Fruit fly (Drosophila melanogaster) whole organism, embryonic: ENCODE results near the gene mts.

Experiments
- Aef1 ChIP-seq: fragments of 200-800 bp; sonication (Bioruptor generic); IDR thresholded peaks from 3 replicates; pipeline ENCODE4 v1.3.6; 2022; ENCODE audit warnings: missing biosample characterization, missing genetic modification characterization
- Asciz ChIP-seq: fragments of 200-800 bp; sonication (Bioruptor generic); optimal IDR thresholded peaks from 2 replicates; lab custom pipeline; 2017; ENCODE audit warnings: missing biosample characterization, mild to moderate bottlenecking, missing genetic modification characterization, missing genetic modification reagents
- BEAF-32 ChIP-seq: fragments of 200-800 bp; sonication (Bioruptor generic); optimal IDR thresholded peaks from 3 replicates; lab custom pipeline; 2017; ENCODE audit warnings: missing biosample characterization, missing genetic modification characterization, mild to moderate bottlenecking, moderate library complexity, missing genetic modification reagents
- CG10267 ChIP-seq: fragments of 200-800 bp; sonication (Bioruptor generic); optimal IDR thresholded peaks from 2 replicates; lab custom pipeline; 2018; ENCODE audit warnings: missing biosample characterization, mild to moderate bottlenecking, missing genetic modification characterization, moderate library complexity
- CG11093 ChIP-seq: fragments of 200-800 bp; sonication (Bioruptor generic); IDR thresholded peaks from 3 replicates; pipeline ENCODE4 v1.3.6; 2022; ENCODE audit warnings: missing biosample characterization, missing genetic modification characterization
- CG12236 ChIP-seq: fragments of 200-800 bp; sonication (Bioruptor generic); optimal IDR thresholded peaks from 2 replicates; lab custom pipeline; 2016; ENCODE audit warnings: missing biosample characterization, missing genetic modification characterization
- CG13424 ChIP-seq: fragments of 200-800 bp; sonication (Bioruptor generic); optimal IDR thresholded peaks from 2 replicates; lab custom pipeline; 2019; ENCODE audit warnings: missing biosample characterization, mild to moderate bottlenecking, missing genetic modification characterization, moderate library complexity
- CG14014 ChIP-seq: fragments of 200-800 bp; sonication (Bioruptor generic); IDR thresholded peaks from 2 replicates; pipeline ENCODE4 v1.3.6; 2022; ENCODE audit warnings: missing biosample characterization, missing genetic modification characterization
- CG14667 ChIP-seq: fragments of 200-800 bp; sonication (Bioruptor generic); IDR thresholded peaks from 2 replicates; pipeline ENCODE4 v1.3.6; 2022; ENCODE audit warnings: missing biosample characterization, missing genetic modification characterization
- CG15073 ChIP-seq: fragments of 200-800 bp; sonication (Bioruptor generic); optimal IDR thresholded peaks from 2 replicates; lab custom pipeline; 2016; ENCODE audit warnings: missing biosample characterization, missing genetic modification characterization
- CG15479 ChIP-seq: fragments of 200-800 bp; sonication (Bioruptor generic); optimal IDR thresholded peaks from 3 replicates; lab custom pipeline; 2019; ENCODE audit warnings: missing biosample characterization, mild to moderate bottlenecking, missing genetic modification characterization, moderate library complexity
- CG1602 ChIP-seq: fragments of 200-800 bp; sonication (Bioruptor generic); optimal IDR thresholded peaks from 3 replicates; lab custom pipeline; 2016; ENCODE audit warnings: missing biosample characterization, missing genetic modification characterization
- CG17912 ChIP-seq: fragments of 200-800 bp; sonication (Bioruptor generic); optimal IDR thresholded peaks from 2 replicates; lab custom pipeline; 2018; ENCODE audit warnings: missing biosample characterization, mild to moderate bottlenecking, missing genetic modification characterization
- CG1792 ChIP-seq: fragments of 200-800 bp; sonication (Bioruptor generic); optimal IDR thresholded peaks from 2 replicates; lab custom pipeline; 2016; ENCODE audit warnings: missing biosample characterization, missing genetic modification characterization
- CG18476 ChIP-seq: fragments of 200-800 bp; sonication (Bioruptor generic); optimal IDR thresholded peaks from 2 replicates; lab custom pipeline; 2016; ENCODE audit warnings: missing biosample characterization, mild to moderate bottlenecking, missing genetic modification characterization
- CG3995 ChIP-seq: fragments of 200-800 bp; sonication (Bioruptor generic); optimal IDR thresholded peaks from 3 replicates; lab custom pipeline; 2016; ENCODE audit warnings: missing biosample characterization, missing genetic modification characterization
- CG5953 ChIP-seq: fragments of 200-800 bp; sonication (Bioruptor generic); IDR thresholded peaks from 2 replicates; pipeline ENCODE4 v1.3.6; 2022; ENCODE audit warnings: missing biosample characterization, missing genetic modification characterization
- CG6813 ChIP-seq: fragments of 200-800 bp; sonication (Bioruptor generic); optimal IDR thresholded peaks from 2 replicates; lab custom pipeline; 2017; ENCODE audit warnings: missing biosample characterization, missing genetic modification characterization, mild to moderate bottlenecking, moderate library complexity, missing genetic modification reagents
- CG7745 ChIP-seq: fragments of 200-800 bp; sonication (Bioruptor generic); optimal IDR thresholded peaks from 2 replicates; lab custom pipeline; 2018; ENCODE audit warnings: missing biosample characterization, mild to moderate bottlenecking, missing genetic modification characterization, moderate library complexity
- CG7928 ChIP-seq: fragments of 200-800 bp; sonication (Bioruptor generic); optimal IDR thresholded peaks from 2 replicates; lab custom pipeline; 2017; ENCODE audit warnings: missing biosample characterization, mild to moderate bottlenecking, missing genetic modification characterization
- CG9609 ChIP-seq: fragments of 200-800 bp; sonication (Bioruptor generic); optimal IDR thresholded peaks from 3 replicates; lab custom pipeline; 2016; ENCODE audit warnings: missing biosample characterization, missing genetic modification characterization
- D ChIP-seq, 2 experiments: fragments of 200-800 bp in 1 of 2; fragments of >200 bp in 1 of 2; sonication (Bioruptor generic) in 1 of 2; optimal IDR thresholded peaks; 2 replicates in 1 of 2; 3 replicates in 1 of 2; lab custom pipeline; 2017; ENCODE audit warnings: mild to moderate bottlenecking in 1 of 2, missing biosample characterization in 1 of 2, missing genetic modification characterization in 1 of 2, missing genetic modification reagents in 1 of 2
- E2f2 ChIP-seq: fragments of 200-800 bp; sonication (Bioruptor generic); IDR thresholded peaks from 2 replicates; pipeline ENCODE4 v1.3.6; 2022; ENCODE audit warnings: missing biosample characterization, missing genetic modification characterization
- GATAe ChIP-seq: fragments of 200-800 bp; sonication (Bioruptor generic); conservative IDR thresholded peaks from 2 replicates; pipeline ENCODE4 v1.3.6; 2022; ENCODE audit warnings: missing biosample characterization, missing genetic modification characterization
- H15 ChIP-seq: fragments of 200-800 bp; sonication (Bioruptor generic); IDR thresholded peaks from 3 replicates; pipeline ENCODE4 v1.3.6; 2022; ENCODE audit warnings: missing biosample characterization, missing genetic modification characterization
- Hey ChIP-seq: fragments of 200-800 bp; sonication (Bioruptor generic); optimal IDR thresholded peaks from 3 replicates; lab custom pipeline; 2018; ENCODE audit warnings: missing biosample characterization, mild to moderate bottlenecking, missing genetic modification characterization
- Mad ChIP-seq: fragments of 200-800 bp; sonication (Bioruptor generic); optimal IDR thresholded peaks from 2 replicates; lab custom pipeline; 2016; ENCODE audit warnings: missing biosample characterization, missing genetic modification characterization
- Max ChIP-seq: fragments of 200-800 bp; sonication (Bioruptor generic); optimal IDR thresholded peaks from 2 replicates; lab custom pipeline; 2016; ENCODE audit warnings: missing biosample characterization, mild to moderate bottlenecking, missing genetic modification characterization
- NFAT ChIP-seq: fragments of 200-800 bp; sonication (Bioruptor generic); IDR thresholded peaks from 2 replicates; pipeline ENCODE4 v1.3.6; 2022; ENCODE audit warnings: missing biosample characterization, missing genetic modification characterization
- Neu2 ChIP-seq: fragments of 200-800 bp; sonication (Bioruptor generic); optimal IDR thresholded peaks from 3 replicates; lab custom pipeline; 2016; ENCODE audit warnings: missing biosample characterization, missing genetic modification characterization, borderline replicate concordance
- ap ChIP-seq: fragments of 200-800 bp; sonication (Bioruptor generic); IDR thresholded peaks from 2 replicates; pipeline ENCODE4 v1.3.6; 2022; ENCODE audit warnings: missing biosample characterization, missing genetic modification characterization
- bigmax ChIP-seq: fragments of 200-800 bp; sonication (Bioruptor generic); optimal IDR thresholded peaks from 2 replicates; lab custom pipeline; 2018; ENCODE audit warnings: missing biosample characterization, mild to moderate bottlenecking, missing genetic modification characterization
- cad ChIP-seq: fragments of >200 bp; optimal IDR thresholded peaks from 2 replicates; lab custom pipeline; 2017; ENCODE audit warnings: missing biosample characterization, missing genetic modification characterization
- cas ChIP-seq: fragments of 200-800 bp; sonication (Bioruptor generic); IDR thresholded peaks from 2 replicates; pipeline ENCODE4 v1.3.6; 2022; ENCODE audit warnings: missing biosample characterization, missing genetic modification characterization
- chn ChIP-seq: fragments of 200-800 bp; sonication (Bioruptor generic); optimal IDR thresholded peaks from 2 replicates; lab custom pipeline; 2016; ENCODE audit warnings: missing biosample characterization, missing genetic modification characterization
- crol ChIP-seq: fragments of 200-800 bp; sonication (Bioruptor generic); IDR thresholded peaks from 2 replicates; pipeline ENCODE4 v1.3.6; 2022; ENCODE audit warnings: missing biosample characterization, missing genetic modification characterization
- dpn ChIP-seq, 2 experiments: fragments of 200-800 bp; sonication (Bioruptor generic); optimal IDR thresholded peaks; 3 replicates each; lab custom pipeline; 2016; ENCODE audit warnings: missing biosample characterization in 2 of 2, missing genetic modification characterization in 2 of 2
- fd3F ChIP-seq: fragments of 200-800 bp; sonication (Bioruptor generic); optimal IDR thresholded peaks from 2 replicates; lab custom pipeline; 2018; ENCODE audit warnings: missing biosample characterization, mild to moderate bottlenecking, missing genetic modification characterization, moderate library complexity
- hbn ChIP-seq: fragments of 200-800 bp; sonication (Bioruptor generic); IDR thresholded peaks from 2 replicates; pipeline ENCODE4 v1.3.6; 2022; ENCODE audit warnings: missing biosample characterization, missing genetic modification characterization; ENCODE audit not compliant: partially characterized antibody
- lab ChIP-seq: fragments of 200-800 bp; sonication (Bioruptor generic); optimal IDR thresholded peaks from 3 replicates; lab custom pipeline; 2017; ENCODE audit warnings: missing biosample characterization, missing genetic modification characterization, mild to moderate bottlenecking, moderate library complexity, missing genetic modification reagents
- lola ChIP-seq, 3 experiments: fragments of >200 bp in 2 of 3; fragments of 200-800 bp in 1 of 3; sonication (Bioruptor generic) in 1 of 3; optimal IDR thresholded peaks; 2 replicates each; lab custom pipeline; 2017 to 2019; ENCODE audit warnings: missing biosample characterization in 3 of 3, missing genetic modification characterization in 3 of 3, mild to moderate bottlenecking in 1 of 3, moderate library complexity in 1 of 3
- mld ChIP-seq: fragments of 200-800 bp; sonication (Bioruptor generic); IDR thresholded peaks from 3 replicates; pipeline ENCODE4 v1.3.6; 2022; ENCODE audit warnings: missing biosample characterization, missing genetic modification characterization; ENCODE audit not compliant: partially characterized antibody
- pum ChIP-seq: fragments of 200-800 bp; sonication (Bioruptor generic); optimal IDR thresholded peaks from 2 replicates; lab custom pipeline; 2016; ENCODE audit warnings: missing biosample characterization, missing genetic modification characterization
- run ChIP-seq: fragments of 200-800 bp; sonication (Bioruptor generic); optimal IDR thresholded peaks from 3 replicates; lab custom pipeline; 2018; ENCODE audit warnings: missing biosample characterization, mild to moderate bottlenecking, missing genetic modification characterization
- stc ChIP-seq: fragments of 200-800 bp; sonication (Bioruptor generic); IDR thresholded peaks from 2 replicates; pipeline ENCODE4 v1.3.6; 2022; ENCODE audit warnings: missing biosample characterization, missing genetic modification characterization
- tgo ChIP-seq: fragments of 200-800 bp; sonication (Bioruptor generic); IDR thresholded peaks from 3 replicates; pipeline ENCODE4 v1.3.6; 2022; ENCODE audit warnings: missing biosample characterization, missing genetic modification characterization
- tll ChIP-seq, 2 experiments: fragments of 200-800 bp in 1 of 2; fragments of >200 bp in 1 of 2; sonication (Bioruptor generic) in 1 of 2; optimal IDR thresholded peaks; 2 replicates each; lab custom pipeline; 2017 to 2019; ENCODE audit warnings: missing biosample characterization in 2 of 2, missing genetic modification characterization in 2 of 2, mild to moderate bottlenecking in 1 of 2, moderate library complexity in 1 of 2
- usp ChIP-seq: fragments of >200 bp; optimal IDR thresholded peaks from 2 replicates; lab custom pipeline; 2017; ENCODE audit warnings: missing biosample characterization, missing genetic modification characterization
- wek ChIP-seq: fragments of 200-800 bp; sonication (Bioruptor generic); optimal IDR thresholded peaks from 3 replicates; lab custom pipeline; 2018; ENCODE audit warnings: missing biosample characterization, mild to moderate bottlenecking, missing genetic modification characterization, moderate library complexity

The mts gene

DNA sequence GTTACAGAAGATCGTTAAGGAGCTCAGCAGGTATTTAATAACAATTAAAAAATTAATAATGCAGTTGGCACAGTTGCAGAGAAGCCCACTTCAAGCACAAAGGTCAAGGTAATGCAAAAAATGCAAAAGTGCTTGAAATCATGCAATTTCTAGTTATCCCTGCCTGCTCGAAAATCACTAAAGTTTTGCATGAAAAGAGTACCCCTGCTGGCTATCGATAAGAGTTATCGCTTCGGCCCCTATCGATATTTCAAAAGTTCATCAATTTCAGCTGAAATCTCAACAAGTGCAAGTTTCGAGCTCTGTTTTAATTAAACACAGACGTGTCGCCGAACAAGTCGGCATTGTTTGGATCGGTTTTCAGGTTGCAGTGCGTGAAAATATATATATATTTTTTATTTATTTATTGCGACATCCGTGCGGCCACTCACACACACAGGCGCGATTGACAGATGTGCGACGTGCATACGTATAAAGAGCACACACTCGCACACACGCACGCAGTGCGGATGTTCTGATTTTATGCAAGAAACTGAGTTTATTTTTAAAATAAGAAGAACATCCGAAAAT lies 6.1 kb upstream of the mts start (continued):
- TF ChIP-seq lola (GFP tag; optimal IDR thresholded peaks at IDR 0.05; lab: Kevin White, UChicago) (peak in 1 of 3 experiments; percentile 47), tll (GFP tag; optimal IDR thresholded peaks at IDR 0.05; lab: Kevin White, UChicago) (no peak), CG6813 (no peak), lab (GFP tag; lab: Kevin White, UChicago) (no peak), ap (no peak), Max (GFP tag; lab: Kevin White, UChicago) (peak; percentile 58), Asciz (GFP tag; lab: Kevin White, UChicago) (peak; percentile 24), CG1792 (GFP tag; lab: Kevin White, UChicago) (peak; percentile 44), CG5953 (GFP tag; lab: Robert Waterston, UW) (peak; percentile 42; the same call in 1 of the 2 replicates), mld (peak; percentile 76; the same call in 2 of the 3 replicates), usp (no peak), H15 (peak; percentile 48; the same call in 1 of the 3 replicates), CG15479 (GFP tag; lab: Kevin White, UChicago) (peak; percentile 32), CG10267 (tag; lab: Kevin White, UChicago) (peak; percentile 57), pum (GFP tag; lab: Kevin White, UChicago) (no peak), CG9609 (GFP tag; lab: Kevin White, UChicago) (peak; percentile 57), CG12236 (no peak), CG3995 (peak; percentile 97), bigmax (GFP tag; lab: Kevin White, UChicago) (peak; percentile 9), tgo (GFP tag; lab: Robert Waterston, UW) (peak; percentile 18; the same call in 1 of the 3 replicates), stc (GFP tag; lab: Robert Waterston, UW) (peak; percentile 48; the same call in 1 of the 2 replicates), run (no peak), Aef1 (no peak; the same call in 2 of the 3 replicates), cad (GFP tag; lab: Kevin White, UChicago) (no peak), Mad (GFP tag; lab: Kevin White, UChicago) (peak; percentile 56), BEAF-32 (GFP tag; lab: Kevin White, UChicago) (peak; percentile 85), E2f2 (GFP tag; lab: Robert Waterston, UW) (peak; percentile 27; the same call in 1 of the 2 replicates), D (optimal IDR thresholded peaks at IDR 0.05; lab: Kevin White, UChicago) (no peak), D (GFP tag; optimal IDR thresholded peaks at IDR 0.05; lab: Kevin White, UChicago) (peak; percentile 40), dpn (GFP tag; optimal IDR thresholded peaks at IDR 0.05; lab: Kevin White, UChicago) (peak; percentile 62 to 64), Hey (tag; lab: Kevin White, UChicago) (no peak), GATAe (GFP tag; lab: Robert Waterston, UW) (no peak), CG1602 (GFP tag; lab: Kevin White, UChicago) (no peak), CG14667 (GFP tag; lab: Robert Waterston, UW) (no peak), Neu2 (GFP tag; lab: Kevin White, UChicago) (no peak), NFAT (peak; percentile 70), fd3F (GFP tag; lab: Kevin White, UChicago) (peak; percentile 16), CG11093 (GFP tag; lab: Robert Waterston, UW) (no peak), cas (GFP tag; lab: Robert Waterston, UW) (no peak), CG14014 (GFP tag; lab: Robert Waterston, UW) (0 out of 2 replicates have a peak, but pooled peaks have one; percentile 55), wek (peak; percentile 98), hbn (GFP tag; lab: Robert Waterston, UW) (peak; percentile 87), CG13424 (tag; lab: Kevin White, UChicago) (peak; percentile 58), chn (GFP tag; lab: Kevin White, UChicago) (peak; percentile 67), CG7928 (GFP tag; lab: Kevin White, UChicago) (no peak), CG15073 (GFP tag; lab: Kevin White, UChicago) (no peak), CG18476 (peak; percentile 15), crol (GFP tag; lab: Robert Waterston, UW) (no peak), CG17912 (GFP tag; lab: Kevin White, UChicago) (no peak), CG7745 (tag; lab: Kevin White, UChicago) (no peak)
